Fruit fly (Drosophila melanogaster) S2 (cell line): ENCODE data around the gene CG8564.

Experiments
- CG8478 ChIP-seq: fragments of >200 bp; optimal IDR thresholded peaks from 2 replicates; lab custom pipeline; 2018
- CTCF ChIP-seq, 2 experiments: fragments of >200 bp; optimal IDR thresholded peaks; 2 replicates each; lab custom pipeline; 2018

CG8564 gene

dm6 chr3L:7387814-7388213, at the start of gene CG8564:
Gene CG8564 (minus strand): TSS chr3L:7387914.
- no peak for TF ChIP-seq CTCF (optimal IDR thresholded peaks at IDR 0.05; lab: Kevin White, UChicago)
- no peak for TF ChIP-seq CG8478 (lab: Kevin White, UChicago)

- TF ChIP-seq CTCF (optimal IDR thresholded peaks at IDR 0.05; lab: Kevin White, UChicago) = no peak
- TF ChIP-seq CG8478 (lab: Kevin White, UChicago) = no peak
Observed at dm6 chr3L:7437366-7437765, 49.7 kb upstream of the CG8564 start, which contains the start of gene CG14835. Gene CG14835 (minus strand): TSS chr3L:7437466.

dm6 chr3L:7434715-7435653, 47.3 kb upstream of the CG8564 start, which contains the start of gene Rac2:
Gene Rac2 (minus strand): TSS chr3L:7435190.
- TF ChIP-seq CG8478 (lab: Kevin White, UChicago) (no peak), CTCF (optimal IDR thresholded peaks at IDR 0.05; lab: Kevin White, UChicago) (no peak)

- TF ChIP-seq CG8478 (lab: Kevin White, UChicago) (no peak), CTCF (optimal IDR thresholded peaks at IDR 0.05; lab: Kevin White, UChicago) (no peak)
Observed at dm6 chr3L:7434198-7434597, 46.5 kb upstream of the CG8564 start.

dm6 chr3L:7433325-7433827, 45.7 kb upstream of the CG8564 start:
- no peak for TF ChIP-seq CG8478 (lab: Kevin White, UChicago)
- no peak for TF ChIP-seq CTCF (optimal IDR thresholded peaks at IDR 0.05; lab: Kevin White, UChicago)

dm6 chr3L:7432811-7433324, 45.2 kb upstream of the CG8564 start:
- TF ChIP-seq CG8478 (lab: Kevin White, UChicago) (no peak), CTCF (optimal IDR thresholded peaks at IDR 0.05; lab: Kevin White, UChicago) (no peak)

dm6 chr3L:7432265-7432664, 44.6 kb upstream of the CG8564 start:
- no peak for TF ChIP-seq CTCF (optimal IDR thresholded peaks at IDR 0.05; lab: Kevin White, UChicago)
- TF ChIP-seq CG8478 (lab: Kevin White, UChicago) = no peak

- TF ChIP-seq CG8478 (lab: Kevin White, UChicago) (no peak), CTCF (optimal IDR thresholded peaks at IDR 0.05; lab: Kevin White, UChicago) (no peak)
Observed at dm6 chr3L:7423517-7423916, 35.8 kb upstream of the CG8564 start, which contains the start of gene CG42458. Gene CG42458 (plus strand): TSS chr3L:7423827.

- TF ChIP-seq CTCF (optimal IDR thresholded peaks at IDR 0.05; lab: Kevin White, UChicago) (no peak), CG8478 (lab: Kevin White, UChicago) (no peak)
Observed at dm6 chr3L:7422578-7422977, 34.9 kb upstream of the CG8564 start.

dm6 chr3L:7404081-7404480, 16.4 kb upstream of the CG8564 start, which contains the start of gene CG8560:
Gene CG8560 (minus strand): TSS chr3L:7404181.
- TF ChIP-seq CG8478 (lab: Kevin White, UChicago) (no peak), CTCF (optimal IDR thresholded peaks at IDR 0.05; lab: Kevin White, UChicago) (no peak)

- TF ChIP-seq CTCF (optimal IDR thresholded peaks at IDR 0.05; lab: Kevin White, UChicago) (no peak), CG8478 (lab: Kevin White, UChicago) (no peak)
Observed at dm6 chr3L:7401972-7402371, 14.3 kb upstream of the CG8564 start.

- no peak for TF ChIP-seq CG8478 (lab: Kevin White, UChicago)
Observed at dm6 chr3L:7399770-7400169, 12.1 kb upstream of the CG8564 start, which contains the start of gene CG18417. Gene CG18417 (plus strand): TSS chr3L:7400070.

- TF ChIP-seq CG8478 (lab: Kevin White, UChicago) = no peak
- no peak for TF ChIP-seq CTCF (optimal IDR thresholded peaks at IDR 0.05; lab: Kevin White, UChicago)
Observed at dm6 chr3L:7397979-7398378, 10.3 kb upstream of the CG8564 start, which contains the start of gene CG8562. Gene CG8562 (plus strand): TSS chr3L:7398285.

dm6 chr3L:7396055-7396454, 8.3 kb upstream of the CG8564 start, which contains the start of gene CG32379:
Gene CG32379 (plus strand): TSS chr3L:7396355.
- TF ChIP-seq CTCF (optimal IDR thresholded peaks at IDR 0.05; lab: Kevin White, UChicago) = no peak
- no peak for TF ChIP-seq CG8478 (lab: Kevin White, UChicago)

dm6 chr3L:7390442-7390841, 2.7 kb upstream of the CG8564 start, which contains the start of gene CG8563:
Gene CG8563 (plus strand): TSS chr3L:7390742.
- TF ChIP-seq CG8478 (lab: Kevin White, UChicago) (no peak), CTCF (optimal IDR thresholded peaks at IDR 0.05; lab: Kevin White, UChicago) (no peak)
